Worm (Caenorhabditis elegans): Measurements from ENCODE around the gene D1054.3.

The D1054.3 gene

ce11 chrV:10771390-10771789, at the start of gene D1054.3:
Gene D1054.3, plus strand, starts transcription at chrV:10771451.
- TF ChIP-seq mbf-1 (tag; optimal IDR thresholded peaks at IDR 0.05): no peak
- TF ChIP-seq alr-1 (tag; optimal IDR thresholded peaks at IDR 0.05): no peak
- TF ChIP-seq skn-1 (tag; optimal IDR thresholded peaks at IDR 0.05): no peak
- no peak for TF ChIP-seq nhr-12 (tag; optimal IDR thresholded peaks at IDR 0.05)
- TF ChIP-seq Y55F3AM.14 (GFP tag; optimal IDR thresholded peaks at IDR 0.05): no peak
- TF ChIP-seq ama-1 (optimal IDR thresholded peaks at IDR 0.05): no peak
- no peak for TF ChIP-seq elt-3 (tag; optimal IDR thresholded peaks at IDR 0.05)

ce11 chrV:10721912-10722426, 49.3 kb upstream of the D1054.3 start:
- TF ChIP-seq nhr-129 (tag; optimal IDR thresholded peaks at IDR 0.05) (peak; percentile 29), ceh-16 (tag; optimal IDR thresholded peaks at IDR 0.05) (no peak), elt-3 (tag; optimal IDR thresholded peaks at IDR 0.05) (no peak), sma-3 (GFP tag; optimal IDR thresholded peaks at IDR 0.05) (no peak), mbf-1 (tag; optimal IDR thresholded peaks at IDR 0.05) (no peak), lin-11 (tag; optimal IDR thresholded peaks at IDR 0.05) (peak; percentile 32), blmp-1 (tag; optimal IDR thresholded peaks at IDR 0.05; ENCODE audit: insufficient read depth) (peak; percentile 90), lsy-2 (tag; optimal IDR thresholded peaks at IDR 0.05) (peak in 1 of 2 experiments; percentile 52), crh-2 (tag; optimal IDR thresholded peaks at IDR 0.05) (peak; percentile 8), C34F6.9 (tag; optimal IDR thresholded peaks at IDR 0.05) (peak; percentile 55), mdl-1 (tag; optimal IDR thresholded peaks at IDR 0.05) (peak in 1 of 2 experiments; percentile 47), Y55F3AM.14 (GFP tag; optimal IDR thresholded peaks at IDR 0.05) (peak; percentile 65), nhr-237 (tag; optimal IDR thresholded peaks at IDR 0.05) (no peak), fos-1 (tag; optimal IDR thresholded peaks at IDR 0.05) (peak; percentile 23), egl-27 (tag; optimal IDR thresholded peaks at IDR 0.05) (peak; percentile 13), zag-1 (tag; optimal IDR thresholded peaks at IDR 0.05) (peak; percentile 56), F13H6.1 (tag; optimal IDR thresholded peaks at IDR 0.05) (peak; percentile 51), snpc-4 (tag; optimal IDR thresholded peaks at IDR 0.05) (no peak), peb-1 (tag; optimal IDR thresholded peaks at IDR 0.05) (no peak), sma-9 (GFP tag; optimal IDR thresholded peaks at IDR 0.05) (peak; percentile 88), sma-9 (tag; optimal IDR thresholded peaks at IDR 0.05) (no peak), ZK546.5 (tag; optimal IDR thresholded peaks at IDR 0.05) (no peak), sem-4 (tag; optimal IDR thresholded peaks at IDR 0.05) (peak; percentile 70), nhr-23 (tag; optimal IDR thresholded peaks at IDR 0.05) (no peak), unc-55 (GFP tag; optimal IDR thresholded peaks at IDR 0.05) (peak; percentile 32), nhr-12 (tag; optimal IDR thresholded peaks at IDR 0.05) (no peak)

DNA sequence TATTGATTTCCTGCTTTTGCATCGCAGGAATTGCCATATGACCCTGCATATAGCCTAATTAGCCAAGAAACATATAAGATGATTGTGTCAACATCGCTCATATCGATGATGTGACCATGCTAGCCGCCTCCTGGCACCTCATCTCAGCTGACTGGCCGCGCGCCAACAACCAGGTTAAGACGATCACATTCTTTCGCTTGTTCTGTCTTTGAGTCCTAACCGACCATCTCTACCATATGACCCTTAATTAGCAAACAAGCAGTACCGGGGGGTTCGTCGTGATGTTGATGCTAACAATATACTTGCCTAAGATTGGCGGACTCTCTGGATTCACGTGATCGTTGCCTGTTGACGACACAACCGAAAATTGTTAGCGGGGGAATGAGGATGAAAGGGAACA, 48.7 kb upstream of the D1054.3 start:
- TF ChIP-seq skn-1 (tag; optimal IDR thresholded peaks at IDR 0.05) (no peak), ztf-4 (tag; optimal IDR thresholded peaks at IDR 0.05) (no peak), zag-1 (tag; optimal IDR thresholded peaks at IDR 0.05) (no peak), crh-2 (tag; optimal IDR thresholded peaks at IDR 0.05) (no peak), nhr-77 (tag; optimal IDR thresholded peaks at IDR 0.05) (no peak), mbf-1 (tag; optimal IDR thresholded peaks at IDR 0.05) (no peak), nhr-25 (tag; optimal IDR thresholded peaks at IDR 0.05) (peak; percentile 59), ceh-82 (tag; optimal IDR thresholded peaks at IDR 0.05) (no peak), sma-3 (GFP tag; optimal IDR thresholded peaks at IDR 0.05) (no peak), lin-13 (GFP tag; optimal IDR thresholded peaks at IDR 0.05) (no peak), ama-1 (optimal IDR thresholded peaks at IDR 0.05) (no peak), Y55F3AM.14 (GFP tag; optimal IDR thresholded peaks at IDR 0.05) (no peak), lin-39 (tag; optimal IDR thresholded peaks at IDR 0.05) (no peak), nhr-23 (tag; optimal IDR thresholded peaks at IDR 0.05) (no peak), nhr-129 (tag; optimal IDR thresholded peaks at IDR 0.05) (peak; percentile 42), peb-1 (tag; optimal IDR thresholded peaks at IDR 0.05) (no peak), blmp-1 (tag; optimal IDR thresholded peaks at IDR 0.05; ENCODE audit: insufficient read depth) (no peak), nhr-21 (tag; optimal IDR thresholded peaks at IDR 0.05) (no peak), mdl-1 (tag; optimal IDR thresholded peaks at IDR 0.05) (no peak), unc-39 (tag; optimal IDR thresholded peaks at IDR 0.05) (no peak), unc-55 (GFP tag; optimal IDR thresholded peaks at IDR 0.05) (no peak), sma-9 (GFP tag; optimal IDR thresholded peaks at IDR 0.05) (peak; percentile 40), sma-9 (tag; optimal IDR thresholded peaks at IDR 0.05) (no peak)

DNA sequence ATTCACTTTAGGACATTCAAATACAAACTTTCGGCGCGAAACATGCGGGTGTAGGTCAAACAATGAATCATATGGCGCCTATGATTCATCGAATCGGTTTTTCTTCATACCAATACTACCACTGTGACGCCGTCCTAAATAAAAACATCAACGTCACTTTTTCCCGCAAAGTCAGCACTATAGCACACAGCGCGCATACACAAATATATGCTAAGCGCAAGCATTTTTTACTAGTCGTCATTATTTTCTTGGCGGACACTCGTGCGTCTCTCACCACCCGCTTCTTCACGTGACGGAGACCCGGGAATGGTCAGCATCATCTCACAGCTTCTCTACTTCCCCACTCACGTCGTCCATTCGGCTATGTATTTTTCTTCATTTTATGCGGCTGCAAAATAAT, 48.1 kb upstream of the D1054.3 start:
- TF ChIP-seq lin-13 (GFP tag; optimal IDR thresholded peaks at IDR 0.05) (no peak), blmp-1 (tag; optimal IDR thresholded peaks at IDR 0.05; ENCODE audit: insufficient read depth) (no peak), fos-1 (tag; optimal IDR thresholded peaks at IDR 0.05) (no peak), egl-27 (tag; optimal IDR thresholded peaks at IDR 0.05) (no peak), mdl-1 (tag; optimal IDR thresholded peaks at IDR 0.05) (peak; percentile 14 to 19), F13H6.1 (tag; optimal IDR thresholded peaks at IDR 0.05) (peak; percentile 2), nhr-11 (tag; optimal IDR thresholded peaks at IDR 0.05) (no peak), crh-2 (tag; optimal IDR thresholded peaks at IDR 0.05) (peak; percentile 20), nhr-6 (tag; optimal IDR thresholded peaks at IDR 0.05) (no peak), lin-11 (tag; optimal IDR thresholded peaks at IDR 0.05) (peak; percentile 9), unc-55 (GFP tag; optimal IDR thresholded peaks at IDR 0.05) (peak; percentile 37), lsy-2 (tag; optimal IDR thresholded peaks at IDR 0.05) (peak in 1 of 2 experiments; percentile 30), snpc-4 (tag; optimal IDR thresholded peaks at IDR 0.05) (no peak), elt-1 (tag; optimal IDR thresholded peaks at IDR 0.05) (no peak), ama-1 (optimal IDR thresholded peaks at IDR 0.05) (no peak), ztf-1 (GFP tag; conservative IDR thresholded peaks at IDR 0.05) (no peak), C34F6.9 (tag; optimal IDR thresholded peaks at IDR 0.05) (peak; percentile 24), ZK546.5 (tag; optimal IDR thresholded peaks at IDR 0.05) (no peak), elt-3 (tag; optimal IDR thresholded peaks at IDR 0.05) (no peak), nhr-77 (tag; optimal IDR thresholded peaks at IDR 0.05) (no peak), sma-9 (GFP tag; optimal IDR thresholded peaks at IDR 0.05) (peak; percentile 58), sma-9 (tag; optimal IDR thresholded peaks at IDR 0.05) (no peak)
